Fruit fly (Drosophila melanogaster): ENCODE data around the gene CG18754.

CG18754 gene

dm6 chr3R:23709508-23710208 lies 25.8 kb downstream of the CG18754 start, which contains the start of gene CG10301 (continued):
- TF ChIP-seq CG17568 (GFP tag; optimal IDR thresholded peaks at IDR 0.05) (no peak), CG30403 (GFP tag; optimal IDR thresholded peaks at IDR 0.05) (peak; percentile 54), CG6689 (GFP tag; IDR thresholded peaks at IDR 0.05) (peak; percentile 59)

- no peak for TF ChIP-seq maf-S (GFP tag; optimal IDR thresholded peaks at IDR 0.05)
- TF ChIP-seq Optix (GFP tag; IDR thresholded peaks at IDR 0.05): no peak
- peak; percentile 74 for TF ChIP-seq grn (GFP tag; optimal IDR thresholded peaks at IDR 0.05)
- TF ChIP-seq tin (GFP tag; optimal IDR thresholded peaks at IDR 0.05): no peak
- no peak for TF ChIP-seq lbe (GFP tag; optimal IDR thresholded peaks at IDR 0.05)
- TF ChIP-seq CG15269 (tag; optimal IDR thresholded peaks at IDR 0.05): no peak
- no peak for TF ChIP-seq NK7.1 (GFP tag; optimal IDR thresholded peaks at IDR 0.05)
- TF ChIP-seq Doc3 (GFP tag; IDR thresholded peaks at IDR 0.05; ENCODE audit: partially characterized antibody): no peak
- TF ChIP-seq unc-4 (GFP tag; IDR thresholded peaks at IDR 0.05; ENCODE audit: partially characterized antibody): no peak
- TF ChIP-seq CG9727 (GFP tag; optimal IDR thresholded peaks at IDR 0.05): no peak
- TF ChIP-seq chinmo (GFP tag; IDR thresholded peaks at IDR 0.05; ENCODE audit: partially characterized antibody): 0 out of 4 replicates have a peak, but pooled peaks have one; percentile 42
- no peak for TF ChIP-seq Ravus (GFP tag; IDR thresholded peaks at IDR 0.05)
- TF ChIP-seq lab (GFP tag; optimal IDR thresholded peaks at IDR 0.05): peak; percentile 65
- peak; percentile 53 for TF ChIP-seq CG34376 (GFP tag; optimal IDR thresholded peaks at IDR 0.05)
- no peak for TF ChIP-seq fd102C (GFP tag; optimal IDR thresholded peaks at IDR 0.05)
- TF ChIP-seq CG8765 (GFP tag; IDR thresholded peaks at IDR 0.05): no peak
- peak; percentile 39 for TF ChIP-seq Med (GFP tag)
- no peak for TF ChIP-seq CG9932 (GFP tag; IDR thresholded peaks at IDR 0.05)
- TF ChIP-seq CG34422 (GFP tag; IDR thresholded peaks at IDR 0.05): no peak
- TF ChIP-seq CG16779 (GFP tag; IDR thresholded peaks at IDR 0.05): no peak
- no peak for TF ChIP-seq ab (GFP tag; optimal IDR thresholded peaks at IDR 0.05)
- TF ChIP-seq CG2199 (GFP tag; IDR thresholded peaks at IDR 0.05): no peak
- peak; percentile 52 for TF ChIP-seq sug (tag; optimal IDR thresholded peaks at IDR 0.05)
- TF ChIP-seq insv (GFP tag; optimal IDR thresholded peaks at IDR 0.05): no peak
- no peak for TF ChIP-seq Nf-YA (GFP tag; IDR thresholded peaks at IDR 0.05)
- TF ChIP-seq CG6689 (GFP tag; IDR thresholded peaks at IDR 0.05): no peak
- TF ChIP-seq CG18764 (GFP tag; optimal IDR thresholded peaks at IDR 0.05): no peak
- TF ChIP-seq CG1832 (GFP tag; optimal IDR thresholded peaks at IDR 0.05): no peak
- TF ChIP-seq ranshi (GFP tag; IDR thresholded peaks at IDR 0.05): 0 out of 2 replicates have a peak, but pooled peaks have one; percentile 24
- no peak for TF ChIP-seq danr (GFP tag; IDR thresholded peaks at IDR 0.05)
- no peak for TF ChIP-seq CG17359 (tag; optimal IDR thresholded peaks at IDR 0.05)
- TF ChIP-seq Ptx1 (GFP tag; IDR thresholded peaks at IDR 0.05): no peak
- TF ChIP-seq ato (GFP tag; IDR thresholded peaks at IDR 0.05; ENCODE audit: partially characterized antibody): no peak
- no peak for TF ChIP-seq ash1 (GFP tag; optimal IDR thresholded peaks at IDR 0.05)
- TF ChIP-seq Bdp1 (GFP tag; optimal IDR thresholded peaks at IDR 0.05): no peak
- no peak for TF ChIP-seq E2f1 (GFP tag; IDR thresholded peaks at IDR 0.05)
- TF ChIP-seq nerfin-1 (tag; optimal IDR thresholded peaks at IDR 0.05): no peak
- TF ChIP-seq CG9437 (GFP tag; optimal IDR thresholded peaks at IDR 0.05): no peak
- no peak for TF ChIP-seq gem (tag; optimal IDR thresholded peaks at IDR 0.05)
- no peak for TF ChIP-seq CG11695 (GFP tag; IDR thresholded peaks at IDR 0.05)
- no peak for TF ChIP-seq Dp (GFP tag; optimal IDR thresholded peaks at IDR 0.05)
- no peak for TF ChIP-seq bcd (GFP tag; optimal IDR thresholded peaks at IDR 0.05)
- TF ChIP-seq CG17328 (GFP tag; IDR thresholded peaks at IDR 0.05): no peak
- TF ChIP-seq CG10979 (tag; optimal IDR thresholded peaks at IDR 0.05): no peak
- TF ChIP-seq cwo (GFP tag; optimal IDR thresholded peaks at IDR 0.05): no peak
- TF ChIP-seq Sin3A (optimal IDR thresholded peaks at IDR 0.05): no peak
- TF ChIP-seq oc (tag; optimal IDR thresholded peaks at IDR 0.05): no peak
Observed at dm6 chr3R:23711195-23711594, 27.3 kb downstream of the CG18754 start, which contains the start of gene CG10300. CG10300 (plus strand) TSS chr3R:23711527.
